Worm (Caenorhabditis elegans): ENCODE results near the gene T04A8.13.

T04A8.13 gene

ce11 chrIII:4671949-4672348 is 34.8 kb upstream of the T04A8.13 start, which contains the start of gene srg-13:
Gene srg-13, plus strand, starts transcription at chrIII:4672249.
- TF ChIP-seq tra-4 (tag; optimal IDR thresholded peaks at IDR 0.05) (no peak), pes-1 (GFP tag; IDR thresholded peaks at IDR 0.05) (no peak), B0310.2 (tag; optimal IDR thresholded peaks at IDR 0.05) (no peak), hnd-1 (tag; optimal IDR thresholded peaks at IDR 0.05) (no peak), tbx-37 (GFP tag; conservative IDR thresholded peaks at IDR 0.05) (no peak), sea-1 (GFP tag; conservative IDR thresholded peaks at IDR 0.05) (no peak)

- no peak for TF ChIP-seq ceh-36 (tag; optimal IDR thresholded peaks at IDR 0.05)
- TF ChIP-seq ama-1 (optimal IDR thresholded peaks at IDR 0.05) = no peak
- no peak for TF ChIP-seq scrt-1 (GFP tag; IDR thresholded peaks at IDR 0.05)
- no peak for TF ChIP-seq tbx-37 (GFP tag; conservative IDR thresholded peaks at IDR 0.05)
- TF ChIP-seq pes-1 (GFP tag; IDR thresholded peaks at IDR 0.05) = no peak
- TF ChIP-seq tra-4 (tag; optimal IDR thresholded peaks at IDR 0.05) = no peak
- TF ChIP-seq B0310.2 (tag; optimal IDR thresholded peaks at IDR 0.05) = no peak
- TF ChIP-seq flt-1 (GFP tag; IDR thresholded peaks at IDR 0.05) = no peak
- no peak for TF ChIP-seq hmbx-1 (tag; optimal IDR thresholded peaks at IDR 0.05)
These were observed 29.3 kb upstream of the T04A8.13 start, which contains the start of gene srg-10 for ce11 chrIII:4677466-4677865. Gene srg-10, plus strand, starts transcription at chrIII:4677766.

ce11 chrIII:4679963-4680484 is 26.8 kb upstream of the T04A8.13 start, which contains the start of gene srg-11:
Gene srg-11, plus strand, starts transcription at chrIII:4680013.
- no peak for TF ChIP-seq flt-1 (GFP tag; IDR thresholded peaks at IDR 0.05)
- TF ChIP-seq ama-1 (optimal IDR thresholded peaks at IDR 0.05) = no peak
- TF ChIP-seq hnd-1 (tag; optimal IDR thresholded peaks at IDR 0.05) = no peak
- TF ChIP-seq B0310.2 (tag; optimal IDR thresholded peaks at IDR 0.05) = no peak
- no peak for TF ChIP-seq F13C5.2 (tag; optimal IDR thresholded peaks at IDR 0.05)
- no peak for TF ChIP-seq tbx-37 (GFP tag; conservative IDR thresholded peaks at IDR 0.05)

DNA sequence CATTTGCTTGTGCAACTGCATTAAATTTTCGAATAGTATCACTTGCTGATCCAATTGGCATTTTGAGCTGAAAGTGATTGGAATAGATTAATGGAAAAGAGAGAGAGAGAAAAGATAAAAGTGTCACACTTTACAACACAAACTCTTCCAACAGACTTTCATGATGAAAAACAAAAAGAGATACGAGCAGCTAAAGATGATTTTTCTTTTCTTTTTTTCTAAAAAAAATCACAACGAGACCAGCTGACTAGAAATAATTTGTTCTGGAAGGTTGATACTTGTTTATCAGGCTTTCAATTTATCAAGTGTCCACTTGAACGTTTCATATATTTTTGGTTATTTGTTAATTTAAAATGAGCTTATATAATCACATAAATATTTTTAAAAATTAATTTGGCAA is 19.6 kb upstream of the T04A8.13 start:
- TF ChIP-seq aly-1 (tag; optimal IDR thresholded peaks at IDR 0.05) (no peak), scrt-1 (GFP tag; IDR thresholded peaks at IDR 0.05) (no peak), hmg-4 (GFP tag; optimal IDR thresholded peaks at IDR 0.05) (no peak), hmbx-1 (tag; optimal IDR thresholded peaks at IDR 0.05) (no peak), hnd-1 (tag; optimal IDR thresholded peaks at IDR 0.05) (no peak), ets-7 (tag; optimal IDR thresholded peaks at IDR 0.05) (no peak), tbx-11 (GFP tag; IDR thresholded peaks at IDR 0.05) (no peak), sea-1 (GFP tag; conservative IDR thresholded peaks at IDR 0.05) (no peak), F13C5.2 (tag; optimal IDR thresholded peaks at IDR 0.05) (no peak), pes-1 (GFP tag; IDR thresholded peaks at IDR 0.05) (no peak), flt-1 (GFP tag; IDR thresholded peaks at IDR 0.05) (no peak), tbx-37 (GFP tag; conservative IDR thresholded peaks at IDR 0.05) (no peak), ceh-13 (GFP tag; optimal IDR thresholded peaks at IDR 0.05) (no peak)

ce11 chrIII:4688356-4688755 is 18.4 kb upstream of the T04A8.13 start, which contains the start of gene tag-243:
Gene tag-243, minus strand, starts transcription at chrIII:4688456.
- no peak for TF ChIP-seq B0310.2 (tag; optimal IDR thresholded peaks at IDR 0.05)
- no peak for TF ChIP-seq hmg-4 (GFP tag; optimal IDR thresholded peaks at IDR 0.05)
- TF ChIP-seq ceh-36 (tag; optimal IDR thresholded peaks at IDR 0.05) = no peak
- no peak for TF ChIP-seq ets-7 (tag; optimal IDR thresholded peaks at IDR 0.05)
- no peak for TF ChIP-seq scrt-1 (GFP tag; IDR thresholded peaks at IDR 0.05)
- no peak for TF ChIP-seq ceh-13 (GFP tag; optimal IDR thresholded peaks at IDR 0.05)
- no peak for TF ChIP-seq hmbx-1 (tag; optimal IDR thresholded peaks at IDR 0.05)

ce11 chrIII:4688965-4689364 is 17.8 kb upstream of the T04A8.13 start, which contains the start of gene ppat-1:
Gene ppat-1, plus strand, starts transcription at chrIII:4689280.
- no peak for TF ChIP-seq pes-1 (GFP tag; IDR thresholded peaks at IDR 0.05)
- no peak for TF ChIP-seq B0310.2 (tag; optimal IDR thresholded peaks at IDR 0.05)
- TF ChIP-seq scrt-1 (GFP tag; IDR thresholded peaks at IDR 0.05) = no peak

DNA sequence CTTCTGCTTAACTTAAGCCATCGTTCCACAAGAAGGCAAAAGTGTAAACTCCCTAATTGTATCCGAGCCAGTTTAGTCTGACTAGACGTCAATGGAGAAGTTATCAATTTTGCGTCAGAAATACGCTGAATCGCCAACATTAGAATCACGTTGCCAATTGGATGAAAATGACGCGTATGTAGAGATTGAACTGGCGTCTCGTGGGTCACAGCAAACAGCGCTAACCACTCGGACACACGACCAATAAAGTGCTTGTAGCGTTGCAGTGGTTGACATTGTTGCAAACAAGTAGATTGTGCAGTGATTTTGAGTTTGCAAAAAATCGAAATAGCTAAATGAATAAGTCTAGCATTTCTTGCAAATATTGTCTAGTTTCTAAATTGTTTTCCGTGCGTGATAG is 17.2 kb upstream of the T04A8.13 start:
- TF ChIP-seq ets-7 (tag; optimal IDR thresholded peaks at IDR 0.05) (peak; percentile 32), sea-1 (GFP tag; conservative IDR thresholded peaks at IDR 0.05) (no peak; the same call in 1 of the 2 replicates), pes-1 (GFP tag; IDR thresholded peaks at IDR 0.05) (no peak), scrt-1 (GFP tag; IDR thresholded peaks at IDR 0.05) (peak; percentile 88), tbx-11 (GFP tag; IDR thresholded peaks at IDR 0.05) (peak; percentile 83), hmg-4 (GFP tag; optimal IDR thresholded peaks at IDR 0.05) (peak; percentile 91), flt-1 (GFP tag; IDR thresholded peaks at IDR 0.05) (peak; percentile 76), tra-4 (tag; optimal IDR thresholded peaks at IDR 0.05) (peak; percentile 76), aly-1 (tag; optimal IDR thresholded peaks at IDR 0.05) (peak; percentile 13), hnd-1 (tag; optimal IDR thresholded peaks at IDR 0.05) (peak; percentile 64), ama-1 (optimal IDR thresholded peaks at IDR 0.05) (no peak), tbx-37 (GFP tag; conservative IDR thresholded peaks at IDR 0.05) (peak; percentile 76), F13C5.2 (tag; optimal IDR thresholded peaks at IDR 0.05) (peak; percentile 41), ceh-36 (tag; optimal IDR thresholded peaks at IDR 0.05) (peak; percentile 84), B0310.2 (tag; optimal IDR thresholded peaks at IDR 0.05) (peak; percentile 69), ceh-13 (GFP tag; optimal IDR thresholded peaks at IDR 0.05) (peak; percentile 80), hmbx-1 (tag; optimal IDR thresholded peaks at IDR 0.05) (peak; percentile 44)

- no peak for TF ChIP-seq flt-1 (GFP tag; IDR thresholded peaks at IDR 0.05)
- TF ChIP-seq scrt-1 (GFP tag; IDR thresholded peaks at IDR 0.05) = peak; percentile 34; the same call in 1 of the 2 replicates
- no peak for TF ChIP-seq tra-4 (tag; optimal IDR thresholded peaks at IDR 0.05)
- no peak for TF ChIP-seq ceh-13 (GFP tag; optimal IDR thresholded peaks at IDR 0.05)
- no peak for TF ChIP-seq aly-1 (tag; optimal IDR thresholded peaks at IDR 0.05)
- no peak for TF ChIP-seq hmg-4 (GFP tag; optimal IDR thresholded peaks at IDR 0.05)
- 0 out of 2 replicates have a peak, but pooled peaks have one; percentile 5 for TF ChIP-seq sea-1 (GFP tag; conservative IDR thresholded peaks at IDR 0.05)
- peak; percentile 38; the same call in 1 of the 2 replicates for TF ChIP-seq tbx-37 (GFP tag; conservative IDR thresholded peaks at IDR 0.05)
- TF ChIP-seq F13C5.2 (tag; optimal IDR thresholded peaks at IDR 0.05) = peak; percentile 60
These were observed 13.5 kb upstream of the T04A8.13 start, which contains the start of gene nifk-1 for ce11 chrIII:4693281-4693680. Gene nifk-1, minus strand, starts transcription at chrIII:4693307.
